Worm (Caenorhabditis elegans): Measurements from ENCODE around the gene R10E4.11.

Gene R10E4.11

ce11 chrIII:4278203-4278602 is 22.6 kb downstream of the R10E4.11 start:
- TF ChIP-seq elt-3 (tag; optimal IDR thresholded peaks at IDR 0.05) (no peak), lsy-2 (tag; optimal IDR thresholded peaks at IDR 0.05) (no peak), lin-13 (GFP tag; optimal IDR thresholded peaks at IDR 0.05) (no peak), nhr-21 (tag; optimal IDR thresholded peaks at IDR 0.05) (no peak), sem-4 (tag; optimal IDR thresholded peaks at IDR 0.05) (no peak), nhr-23 (tag; optimal IDR thresholded peaks at IDR 0.05) (no peak), nhr-129 (tag; optimal IDR thresholded peaks at IDR 0.05) (no peak), blmp-1 (tag; optimal IDR thresholded peaks at IDR 0.05; ENCODE audit: insufficient read depth) (no peak), mdl-1 (tag; optimal IDR thresholded peaks at IDR 0.05) (no peak), zag-1 (tag; optimal IDR thresholded peaks at IDR 0.05) (no peak), fos-1 (tag; optimal IDR thresholded peaks at IDR 0.05) (no peak), nhr-77 (tag; optimal IDR thresholded peaks at IDR 0.05) (no peak)

ce11 chrIII:4277762-4278161 is 23.1 kb downstream of the R10E4.11 start:
- no peak for TF ChIP-seq ztf-1 (GFP tag; conservative IDR thresholded peaks at IDR 0.05)

- TF ChIP-seq nhr-12 (tag; optimal IDR thresholded peaks at IDR 0.05) (no peak), Y55F3AM.14 (GFP tag; optimal IDR thresholded peaks at IDR 0.05) (no peak), unc-39 (tag; optimal IDR thresholded peaks at IDR 0.05) (no peak)
These were observed 24.6 kb downstream of the R10E4.11 start for ce11 chrIII:4276277-4276676.

- TF ChIP-seq lsy-2 (tag; optimal IDR thresholded peaks at IDR 0.05) = peak in 1 of 2 experiments; percentile 5
- TF ChIP-seq ZK546.5 (tag; optimal IDR thresholded peaks at IDR 0.05) = no peak
- no peak for TF ChIP-seq R02D3.7 (tag; optimal IDR thresholded peaks at IDR 0.05)
These were observed 25.1 kb downstream of the R10E4.11 start for ce11 chrIII:4275704-4276103.

ce11 chrIII:4274524-4274923 is 26.3 kb downstream of the R10E4.11 start:
- no peak for TF ChIP-seq lsy-2 (tag; optimal IDR thresholded peaks at IDR 0.05)
- peak; percentile 47 for TF ChIP-seq ceh-16 (tag; optimal IDR thresholded peaks at IDR 0.05)
- no peak for TF ChIP-seq elt-3 (tag; optimal IDR thresholded peaks at IDR 0.05)
- TF ChIP-seq alr-1 (tag; optimal IDR thresholded peaks at IDR 0.05) = no peak
- no peak for TF ChIP-seq fos-1 (tag; optimal IDR thresholded peaks at IDR 0.05)
- peak; percentile 17 for TF ChIP-seq sma-9 (GFP tag; optimal IDR thresholded peaks at IDR 0.05)
- TF ChIP-seq sma-9 (tag; optimal IDR thresholded peaks at IDR 0.05) = no peak
- TF ChIP-seq dmd-4 (tag; optimal IDR thresholded peaks at IDR 0.05) = no peak
- no peak for TF ChIP-seq snpc-4 (tag; optimal IDR thresholded peaks at IDR 0.05)
- TF ChIP-seq mab-5 (tag; optimal IDR thresholded peaks at IDR 0.05) = no peak
- no peak for TF ChIP-seq egl-27 (tag; optimal IDR thresholded peaks at IDR 0.05)

ce11 chrIII:4272864-4273263 is 28.0 kb downstream of the R10E4.11 start:
- no peak for TF ChIP-seq ztf-4 (tag; optimal IDR thresholded peaks at IDR 0.05)
- TF ChIP-seq nhr-129 (tag; optimal IDR thresholded peaks at IDR 0.05) = no peak
- TF ChIP-seq ama-1 (optimal IDR thresholded peaks at IDR 0.05) = no peak
- TF ChIP-seq nhr-25 (tag; optimal IDR thresholded peaks at IDR 0.05) = no peak
- no peak for TF ChIP-seq R02D3.7 (tag; optimal IDR thresholded peaks at IDR 0.05)
- no peak for TF ChIP-seq nhr-77 (tag; optimal IDR thresholded peaks at IDR 0.05)
- TF ChIP-seq ceh-82 (tag; optimal IDR thresholded peaks at IDR 0.05) = no peak
- TF ChIP-seq peb-1 (tag; optimal IDR thresholded peaks at IDR 0.05) = no peak
- no peak for TF ChIP-seq sma-3 (GFP tag; optimal IDR thresholded peaks at IDR 0.05)
- TF ChIP-seq dmd-4 (tag; optimal IDR thresholded peaks at IDR 0.05) = no peak
- TF ChIP-seq mab-5 (tag; optimal IDR thresholded peaks at IDR 0.05) = no peak
- no peak for TF ChIP-seq ceh-16 (tag; optimal IDR thresholded peaks at IDR 0.05)
- TF ChIP-seq C34F6.9 (tag; optimal IDR thresholded peaks at IDR 0.05) = no peak
- no peak for TF ChIP-seq ztf-1 (GFP tag; conservative IDR thresholded peaks at IDR 0.05)
- no peak for TF ChIP-seq alr-1 (tag; optimal IDR thresholded peaks at IDR 0.05)
- TF ChIP-seq mbf-1 (tag; optimal IDR thresholded peaks at IDR 0.05) = no peak

All from whole organism, L2 larva.